Fruit fly (Drosophila melanogaster) whole organism, embryonic: Measurements from ENCODE around the gene Obp93a.

Source experiments
- Aef1 ChIP-seq: fragments of 200-800 bp; sonication (Bioruptor generic); IDR thresholded peaks from 3 replicates; pipeline ENCODE4 v1.3.6; 2022; ENCODE audit warnings: missing biosample characterization, missing genetic modification characterization
- CG12236 ChIP-seq: fragments of 200-800 bp; sonication (Bioruptor generic); optimal IDR thresholded peaks from 2 replicates; lab custom pipeline; 2016; ENCODE audit warnings: missing biosample characterization, missing genetic modification characterization
- CG1233 ChIP-seq: fragments of 200-800 bp; sonication (Bioruptor generic); optimal IDR thresholded peaks from 4 replicates; lab custom pipeline; 2018; ENCODE audit warnings: missing biosample characterization, mild to moderate bottlenecking, missing genetic modification characterization
- CG12659 ChIP-seq: fragments of 200-800 bp; sonication (Bioruptor generic); optimal IDR thresholded peaks from 3 replicates; lab custom pipeline; 2017; ENCODE audit warnings: mild to moderate bottlenecking, missing biosample characterization, missing genetic modification reagents, missing genetic modification characterization
- CG1603 ChIP-seq: fragments of 200-800 bp; sonication (Bioruptor generic); optimal IDR thresholded peaks from 2 replicates; lab custom pipeline; 2019; ENCODE audit warnings: missing biosample characterization, mild to moderate bottlenecking, missing genetic modification characterization, moderate library complexity
- CG16779 ChIP-seq: fragments of 200-800 bp; sonication (Bioruptor generic); IDR thresholded peaks from 2 replicates; pipeline ENCODE4 v1.3.6; 2022; ENCODE audit warnings: missing biosample characterization, missing genetic modification characterization
- CG17568 ChIP-seq: fragments of 200-800 bp; sonication (Bioruptor generic); optimal IDR thresholded peaks from 2 replicates; lab custom pipeline; 2018; ENCODE audit warnings: missing biosample characterization, mild to moderate bottlenecking, missing genetic modification characterization, moderate library complexity
- CG2202 ChIP-seq: fragments of 200-800 bp; sonication (Bioruptor generic); optimal IDR thresholded peaks from 2 replicates; lab custom pipeline; 2018; ENCODE audit warnings: missing biosample characterization, mild to moderate bottlenecking, missing genetic modification characterization
- CG31224 ChIP-seq: fragments of 200-800 bp; sonication (Bioruptor generic); IDR thresholded peaks from 2 replicates; pipeline ENCODE4 v1.3.6; 2022; ENCODE audit warnings: missing biosample characterization, missing genetic modification characterization
- CG34376 ChIP-seq: fragments of 200-800 bp; sonication (Bioruptor generic); optimal IDR thresholded peaks from 2 replicates; lab custom pipeline; 2018; ENCODE audit warnings: missing biosample characterization, mild to moderate bottlenecking, missing genetic modification characterization
- CG4820 ChIP-seq: fragments of 200-800 bp; sonication (Bioruptor generic); optimal IDR thresholded peaks from 3 replicates; lab custom pipeline; 2016; ENCODE audit warnings: missing biosample characterization, missing genetic modification characterization
- CG7357 ChIP-seq: fragments of 200-800 bp; sonication (Bioruptor generic); IDR thresholded peaks from 3 replicates; pipeline ENCODE4 v1.3.6; 2022; ENCODE audit warnings: missing biosample characterization, missing genetic modification characterization
- CG8478 ChIP-seq: fragments of >200 bp; optimal IDR thresholded peaks from 2 replicates; lab custom pipeline; 2018
- CG9437 ChIP-seq: fragments of 200-800 bp; sonication (Bioruptor generic); optimal IDR thresholded peaks from 2 replicates; lab custom pipeline; 2018; ENCODE audit warnings: missing biosample characterization, mild to moderate bottlenecking, missing genetic modification characterization
- CG9609 ChIP-seq: fragments of 200-800 bp; sonication (Bioruptor generic); optimal IDR thresholded peaks from 3 replicates; lab custom pipeline; 2016; ENCODE audit warnings: missing biosample characterization, missing genetic modification characterization
- Deaf1 ChIP-seq: fragments of 200-800 bp; optimal IDR thresholded peaks from 3 replicates; lab custom pipeline; 2019; ENCODE audit warnings: missing biosample characterization, mild to moderate bottlenecking, missing genetic modification characterization, moderate library complexity
- Dip3 ChIP-seq: fragments of 200-800 bp; sonication (Bioruptor generic); optimal IDR thresholded peaks from 3 replicates; lab custom pipeline; 2016; ENCODE audit warnings: missing biosample characterization, missing genetic modification characterization
- Doc3 ChIP-seq: fragments of 200-800 bp; sonication (Bioruptor generic); IDR thresholded peaks from 3 replicates; pipeline ENCODE4 v1.3.6; 2022; ENCODE audit warnings: missing biosample characterization, missing genetic modification characterization; ENCODE audit not compliant: partially characterized antibody
- Drgx ChIP-seq: fragments of 200-800 bp; sonication (Bioruptor generic); IDR thresholded peaks from 2 replicates; pipeline ENCODE4 v1.3.6; 2022; ENCODE audit warnings: missing biosample characterization, missing genetic modification characterization
- Ets65A ChIP-seq: fragments of 200-800 bp; sonication (Bioruptor generic); peaks from one replicate; lab custom pipeline; 2016; ENCODE audit warnings: missing biosample characterization, missing genetic modification characterization
- Fer1 ChIP-seq: fragments of 200-800 bp; sonication (Bioruptor generic); optimal IDR thresholded peaks from 2 replicates; lab custom pipeline; 2017; ENCODE audit warnings: missing biosample characterization, mild to moderate bottlenecking, missing genetic modification characterization
- HLH54F ChIP-seq: fragments of 200-800 bp; sonication (Bioruptor generic); optimal IDR thresholded peaks from 3 replicates; lab custom pipeline; 2016; ENCODE audit warnings: missing biosample characterization, missing genetic modification characterization
- MTF-1 ChIP-seq: fragments of 200-800 bp; sonication (Bioruptor generic); optimal IDR thresholded peaks from 2 replicates; lab custom pipeline; 2018; ENCODE audit warnings: missing biosample characterization, mild to moderate bottlenecking, missing genetic modification characterization, borderline replicate concordance
- Max ChIP-seq: fragments of 200-800 bp; sonication (Bioruptor generic); optimal IDR thresholded peaks from 2 replicates; lab custom pipeline; 2016; ENCODE audit warnings: missing biosample characterization, mild to moderate bottlenecking, missing genetic modification characterization
- Rfx ChIP-seq: fragments of 200-800 bp; sonication (Bioruptor generic); IDR thresholded peaks from 2 replicates; pipeline ENCODE4 v1.3.6; 2022; ENCODE audit warnings: missing biosample characterization, missing genetic modification characterization
- Rx ChIP-seq: fragments of 200-800 bp; sonication (Bioruptor generic); IDR thresholded peaks from 2 replicates; pipeline ENCODE4 v1.3.6; 2022; ENCODE audit warnings: missing biosample characterization, missing genetic modification characterization
- az2 ChIP-seq: fragments of 200-800 bp; sonication (Bioruptor generic); optimal IDR thresholded peaks from 3 replicates; lab custom pipeline; 2016; ENCODE audit warnings: missing biosample characterization, missing genetic modification characterization
- cg ChIP-seq: fragments of 200-800 bp; sonication (Bioruptor generic); optimal IDR thresholded peaks from 3 replicates; lab custom pipeline; 2019; ENCODE audit warnings: missing biosample characterization, mild to moderate bottlenecking, missing genetic modification characterization, moderate library complexity
- disco-r ChIP-seq: fragments of 200-800 bp; sonication (Bioruptor generic); optimal IDR thresholded peaks from 2 replicates; lab custom pipeline; 2016; ENCODE audit warnings: missing biosample characterization, missing genetic modification characterization
- ems ChIP-seq: fragments of 200-800 bp; sonication (Bioruptor generic); optimal IDR thresholded peaks from 3 replicates; lab custom pipeline; 2016; ENCODE audit warnings: missing biosample characterization, missing genetic modification characterization
- fu2 ChIP-seq: fragments of 200-800 bp; sonication (Bioruptor generic); optimal IDR thresholded peaks from 2 replicates; lab custom pipeline; 2016; ENCODE audit warnings: missing biosample characterization, missing genetic modification characterization
- gfzf ChIP-seq: fragments of 200-800 bp; sonication (Bioruptor generic); optimal IDR thresholded peaks from 2 replicates; lab custom pipeline; 2016; ENCODE audit warnings: missing biosample characterization, mild to moderate bottlenecking, missing genetic modification characterization, moderate library complexity
- gro ChIP-seq: fragments of 200-800 bp; sonication (Bioruptor generic); optimal IDR thresholded peaks from 2 replicates; lab custom pipeline; 2016; ENCODE audit warnings: missing biosample characterization, missing genetic modification characterization
- ind ChIP-seq: fragments of 200-800 bp; sonication (Bioruptor generic); optimal IDR thresholded peaks from 3 replicates; lab custom pipeline; 2016; ENCODE audit warnings: missing biosample characterization, missing genetic modification characterization
- jing ChIP-seq: fragments of 200-800 bp; sonication (Bioruptor generic); optimal IDR thresholded peaks from 2 replicates; lab custom pipeline; 2018; ENCODE audit warnings: missing biosample characterization, mild to moderate bottlenecking, missing genetic modification characterization
- jumu ChIP-seq: fragments of 200-800 bp; sonication (Bioruptor generic); optimal IDR thresholded peaks from 3 replicates; lab custom pipeline; 2016; ENCODE audit warnings: missing biosample characterization, missing genetic modification characterization
- kay ChIP-seq: fragments of 200-800 bp; sonication (Bioruptor generic); optimal IDR thresholded peaks from 2 replicates; lab custom pipeline; 2016; ENCODE audit warnings: missing biosample characterization, missing genetic modification characterization
- lilli ChIP-seq: fragments of 200-800 bp; sonication (Bioruptor generic); optimal IDR thresholded peaks from 3 replicates; lab custom pipeline; 2016; ENCODE audit warnings: missing biosample characterization, missing genetic modification characterization
- mld ChIP-seq: fragments of 200-800 bp; sonication (Bioruptor generic); IDR thresholded peaks from 3 replicates; pipeline ENCODE4 v1.3.6; 2022; ENCODE audit warnings: missing biosample characterization, missing genetic modification characterization; ENCODE audit not compliant: partially characterized antibody
- onecut ChIP-seq: fragments of 200-800 bp; sonication (Bioruptor generic); IDR thresholded peaks from 2 replicates; pipeline ENCODE4 v1.3.6; 2022; ENCODE audit warnings: missing biosample characterization, missing genetic modification characterization
- pan ChIP-seq, 4 experiments: fragments of >200 bp in 3 of 4; fragments of 200-800 bp in 1 of 4; sonication (Bioruptor generic) in 1 of 4; optimal IDR thresholded peaks in 3 of 4; IDR thresholded peaks in 1 of 4; 2 replicates each; pipeline versions ENCODE4 v1.3.6 to Lab custom; 2017 to 2022; ENCODE audit warnings: missing biosample characterization in 2 of 4, missing genetic modification characterization in 2 of 4, mixed read lengths in 1 of 4
- pzg ChIP-seq: fragments of 200-800 bp; sonication (Bioruptor generic); optimal IDR thresholded peaks from 3 replicates; lab custom pipeline; 2018; ENCODE audit warnings: missing biosample characterization, mild to moderate bottlenecking, missing genetic modification characterization, moderate library complexity
- sim ChIP-seq: fragments of 200-800 bp; sonication (Bioruptor generic); IDR thresholded peaks from 2 replicates; pipeline ENCODE4 v1.3.6; 2022; ENCODE audit warnings: missing biosample characterization, missing genetic modification characterization
- sob ChIP-seq: fragments of 200-800 bp; sonication (Bioruptor generic); IDR thresholded peaks from 2 replicates; pipeline ENCODE4 v1.3.6; 2022; ENCODE audit warnings: missing biosample characterization, missing genetic modification characterization
- unpg ChIP-seq: fragments of 200-800 bp; sonication (Bioruptor generic); optimal IDR thresholded peaks from 3 replicates; lab custom pipeline; 2018; ENCODE audit warnings: missing biosample characterization, mild to moderate bottlenecking, missing genetic modification characterization, moderate library complexity
- vvl ChIP-seq: fragments of 200-800 bp; sonication (Bioruptor generic); IDR thresholded peaks from 2 replicates; pipeline ENCODE4 v1.3.6; 2022; ENCODE audit warnings: missing biosample characterization, missing genetic modification characterization

The Obp93a gene

dm6 chr3R:21107907-21108591 lies 21.5 kb downstream of the Obp93a start, which contains the start of the genes Sec15 and rtet (continued):
- TF ChIP-seq ind (GFP tag; lab: Kevin White, UChicago) (peak; percentile 57), sim (GFP tag; lab: Robert Waterston, UW) (no peak), Doc3 (GFP tag; lab: Robert Waterston, UW) (0 out of 3 replicates have a peak, but pooled peaks have one; percentile 43), CG8478 (no peak), cg (no peak), CG12236 (GFP tag; lab: Kevin White, UChicago) (no peak), CG34376 (GFP tag; lab: Kevin White, UChicago) (peak; percentile 53), gro (GFP tag; lab: Kevin White, UChicago) (no peak), CG31224 (GFP tag; lab: Robert Waterston, UW) (no peak), CG17568 (GFP tag; lab: Kevin White, UChicago) (no peak), pzg (peak; percentile 38), Fer1 (GFP tag; lab: Kevin White, UChicago) (peak; percentile 65), ems (GFP tag; lab: Kevin White, UChicago) (no peak), MTF-1 (no peak), Max (peak; percentile 52), Dip3 (GFP tag; lab: Kevin White, UChicago) (peak; percentile 17), kay (GFP tag; lab: Kevin White, UChicago) (no peak), disco-r (GFP tag; lab: Kevin White, UChicago) (no peak), CG16779 (GFP tag; lab: Robert Waterston, UW) (0 out of 2 replicates have a peak, but pooled peaks have one; percentile 26), lilli (GFP tag; lab: Kevin White, UChicago) (peak; percentile 67), gfzf (GFP tag; lab: Kevin White, UChicago) (no peak)

- no peak for TF ChIP-seq Rfx
- TF ChIP-seq mld (GFP tag; lab: Robert Waterston, UW), result 0 out of 3 replicates have a peak, but pooled peaks have one; percentile 47
- TF ChIP-seq Ets65A (GFP tag; lab: Kevin White, UChicago), result peak; percentile 93
- no peak for TF ChIP-seq CG9609 (GFP tag; lab: Kevin White, UChicago)
These were observed 27.0 kb downstream of the Obp93a start for dm6 chr3R:21102477-21102876.

- TF ChIP-seq fu2 (GFP tag; lab: Kevin White, UChicago) (no peak), onecut (GFP tag; lab: Robert Waterston, UW) (no peak), Rfx (peak; percentile 44; the same call in 1 of the 2 replicates), az2 (GFP tag; lab: Kevin White, UChicago) (peak; percentile 58), CG4820 (peak; percentile 39), Rx (GFP tag; lab: Robert Waterston, UW) (no peak), CG1233 (GFP tag; lab: Kevin White, UChicago) (no peak), CG1603 (no peak), Drgx (GFP tag; lab: Robert Waterston, UW) (no peak), CG2202 (no peak), Aef1 (0 out of 3 replicates have a peak, but pooled peaks have one; percentile 23), CG12659 (GFP tag; lab: Kevin White, UChicago) (peak; percentile 75), jing (GFP tag; lab: Kevin White, UChicago) (no peak), Deaf1 (no peak), CG9437 (GFP tag; lab: Kevin White, UChicago) (peak; percentile 51), jumu (GFP tag; lab: Kevin White, UChicago) (peak; percentile 36), sob (GFP tag; lab: Robert Waterston, UW) (no peak), unpg (no peak), CG7357 (GFP tag; lab: Robert Waterston, UW) (0 out of 3 replicates have a peak, but pooled peaks have one; percentile 16), vvl (GFP tag; lab: Robert Waterston, UW) (no peak; the same call in 1 of the 2 replicates), pan (optimal IDR thresholded peaks at IDR 0.05; lab: Kevin White, UChicago) (peak in 1 of 2 experiments; percentile 19), pan (GFP tag; optimal IDR thresholded peaks at IDR 0.05 in 1 of 2, IDR thresholded peaks at IDR 0.05 in 1 of 2) (peak in 1 of 2 experiments; percentile 33), HLH54F (GFP tag; lab: Kevin White, UChicago) (peak; percentile 64)
These were observed 27.9 kb downstream of the Obp93a start, which contains the start of the genes CG7044 and Tbc1d22 for dm6 chr3R:21101453-21102214. TSS of gene CG7044 (minus strand) at chr3R:21101718. TSS of gene Tbc1d22 (plus strand) at chr3R:21102199.
